Worm (Caenorhabditis elegans): ENCODE results near the gene R11E3.2.

- TF ChIP-seq fkh-10 (GFP tag; optimal IDR thresholded peaks at IDR 0.05) (no peak), skn-1 (tag; optimal IDR thresholded peaks at IDR 0.05) (no peak)
Observed at ce11 chrIV:4811863-4812262, 40.0 kb downstream of the R11E3.2 start, which contains the start of gene srw-95.

All from whole organism, L1 larva.